Worm (Caenorhabditis elegans) whole organism, mixed stage, embryonic: ENCODE results near the gene dct-11.

Experiments
- ceh-43 ChIP-seq: fragments of 200-800 bp; sonication (Bioruptor generic); optimal IDR thresholded peaks from 2 replicates; lab custom pipeline; 2018; ENCODE audit warnings: mild to moderate bottlenecking, missing genetic modification characterization, moderate library complexity, missing compliant biosample characterization
- mab-5 ChIP-seq: fragments of 150-350 bp; optimal IDR thresholded peaks from 2 replicates; lab custom pipeline; 2014; ENCODE audit warnings: missing biosample characterization, missing genetic modification characterization

DNA sequence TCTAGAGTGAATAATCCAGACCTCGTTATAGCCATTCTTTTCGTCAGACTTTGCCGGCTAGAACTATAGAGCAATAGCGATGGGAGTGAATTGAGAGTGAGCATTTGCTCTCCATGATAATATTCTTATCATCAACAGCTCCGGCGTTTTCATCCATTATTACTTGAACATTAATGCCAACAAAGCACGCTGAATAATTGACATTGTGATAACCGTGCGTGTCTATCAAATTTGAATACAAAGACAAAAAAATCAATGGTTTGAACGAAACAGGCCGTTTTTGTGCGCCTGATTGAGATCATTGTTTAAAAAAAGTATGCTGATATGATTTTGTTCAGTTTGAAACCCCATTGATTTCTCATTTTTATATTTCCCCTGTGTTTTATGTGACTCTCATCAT, at the start of gene dct-11:
- no peak for TF ChIP-seq ceh-43 (GFP tag; lab: Kevin White, UChicago)
- TF ChIP-seq mab-5 (tag; lab: Kevin White, UChicago) = no peak
